Comparison of ENCODE assay signal across 2 fruit fly cellular contexts in the genomic region with DNA sequence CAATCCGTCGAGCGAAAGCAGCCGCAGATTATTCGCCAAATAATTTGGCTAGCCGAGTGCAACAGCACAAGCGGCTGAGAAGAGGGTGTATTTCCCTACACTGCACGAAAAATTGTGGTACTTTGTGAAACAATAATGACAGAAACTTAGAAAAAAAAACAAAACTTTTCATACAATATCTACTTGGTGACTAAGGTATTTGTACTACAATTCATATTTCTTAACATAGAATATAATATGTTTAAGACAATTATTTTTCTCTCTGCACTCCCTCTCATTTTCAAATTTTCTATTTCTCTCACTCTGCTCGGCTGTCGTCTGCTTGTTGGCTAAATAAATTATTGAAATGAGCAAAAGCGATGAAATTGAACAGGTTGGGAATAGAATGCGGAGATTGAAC.
TF ChIP-seq lines count a peak whose summit lies in the region.

No protein-coding gene starts in this region.

TF ChIP-seq in whole organism, embryonic, 481 proteins besides CTCF, POLR2A, EP300 and RAD21 (continued from another document and continues in another):
- TF ChIP-seq Drgx (GFP tag; IDR thresholded peaks at IDR 0.05; lab: Robert Waterston, UW) (peak; percentile 86), CG10979 (tag; optimal IDR thresholded peaks at IDR 0.05; lab: Kevin White, UChicago) (peak; percentile 65), Hr78 (GFP tag; optimal IDR thresholded peaks at IDR 0.05; lab: Kevin White, UChicago) (no peak), Lhr (GFP tag; optimal IDR thresholded peaks at IDR 0.05; lab: Kevin White, UChicago) (no peak), nerfin-1 (tag; optimal IDR thresholded peaks at IDR 0.05; lab: Kevin White, UChicago) (no peak), CG2889 (GFP tag; IDR thresholded peaks at IDR 0.05; lab: Robert Waterston, UW) (no peak), Pdp1 (GFP tag; optimal IDR thresholded peaks at IDR 0.05; lab: Kevin White, UChicago) (peak in 1 of 2 experiments; percentile 17), bcd (GFP tag; optimal IDR thresholded peaks at IDR 0.05; lab: Kevin White, UChicago) (no peak), ara (GFP tag; IDR thresholded peaks at IDR 0.05; lab: Robert Waterston, UW) (0 out of 2 replicates have a peak, but pooled peaks have one; percentile 42), tio (GFP tag; optimal IDR thresholded peaks at IDR 0.05; lab: Kevin White, UChicago) (no peak), CG13424 (tag; optimal IDR thresholded peaks at IDR 0.05; lab: Kevin White, UChicago) (peak; percentile 10), Aef1 (GFP tag; IDR thresholded peaks at IDR 0.05; lab: Robert Waterston, UW) (no peak), Oli (tag; optimal IDR thresholded peaks at IDR 0.05; lab: Kevin White, UChicago) (peak; percentile 21), CG12391 (tag; optimal IDR thresholded peaks at IDR 0.05; lab: Kevin White, UChicago) (peak; percentile 14), CG13287 (GFP tag; IDR thresholded peaks at IDR 0.05; lab: Robert Waterston, UW; ENCODE audit: partially characterized antibody) (no peak), Xrp1 (GFP tag; IDR thresholded peaks at IDR 0.05; lab: Robert Waterston, UW) (0 out of 2 replicates have a peak, but pooled peaks have one; percentile 37), Neu2 (GFP tag; optimal IDR thresholded peaks at IDR 0.05; lab: Kevin White, UChicago; ENCODE audit: borderline replicate concordance) (no peak), Optix (GFP tag; IDR thresholded peaks at IDR 0.05; lab: Robert Waterston, UW) (no peak), CG6683 (GFP tag; optimal IDR thresholded peaks at IDR 0.05; lab: Kevin White, UChicago) (no peak), Rx (GFP tag; IDR thresholded peaks at IDR 0.05; lab: Robert Waterston, UW) (no peak), ap (GFP tag; IDR thresholded peaks at IDR 0.05; lab: Robert Waterston, UW) (no peak), org-1 (GFP tag; optimal IDR thresholded peaks at IDR 0.05; lab: Kevin White, UChicago) (no peak), NK7.1 (GFP tag; optimal IDR thresholded peaks at IDR 0.05; lab: Kevin White, UChicago) (no peak), CG4282 (GFP tag; optimal IDR thresholded peaks at IDR 0.05; lab: Kevin White, UChicago) (no peak), D19A (tag; optimal IDR thresholded peaks at IDR 0.05; lab: Kevin White, UChicago) (no peak), CG7928 (GFP tag; optimal IDR thresholded peaks at IDR 0.05; lab: Kevin White, UChicago) (no peak), otp (GFP tag; IDR thresholded peaks at IDR 0.05; lab: Robert Waterston, UW) (0 out of 3 replicates have a peak, but pooled peaks have one; percentile 15), zfh1 (GFP tag; IDR thresholded peaks at IDR 0.05; lab: Robert Waterston, UW) (0 out of 3 replicates have a peak, but pooled peaks have one; percentile 18), CG14014 (GFP tag; IDR thresholded peaks at IDR 0.05; lab: Robert Waterston, UW) (no peak), ci (GFP tag; IDR thresholded peaks at IDR 0.05; lab: Robert Waterston, UW) (0 out of 3 replicates have a peak, but pooled peaks have one; percentile 18), unpg (GFP tag; optimal IDR thresholded peaks at IDR 0.05; lab: Kevin White, UChicago) (peak; percentile 21), repo (GFP tag; optimal IDR thresholded peaks at IDR 0.05; lab: Kevin White, UChicago) (no peak), lov (optimal IDR thresholded peaks at IDR 0.05; lab: Kevin White, UChicago) (no peak), lov (GFP tag; IDR thresholded peaks at IDR 0.05; lab: Robert Waterston, UW) (no peak), CG8281 (tag; optimal IDR thresholded peaks at IDR 0.05; lab: Kevin White, UChicago) (no peak), CG16863 (GFP tag; optimal IDR thresholded peaks at IDR 0.05; lab: Kevin White, UChicago) (peak; percentile 4), Camta (GFP tag; optimal IDR thresholded peaks at IDR 0.05; lab: Kevin White, UChicago) (no peak), vvl (GFP tag; IDR thresholded peaks at IDR 0.05; lab: Robert Waterston, UW) (peak; percentile 45; the same call in 1 of the 2 replicates), pnt (GFP tag; optimal IDR thresholded peaks at IDR 0.05; lab: Kevin White, UChicago) (no peak), CG33213 (GFP tag; optimal IDR thresholded peaks at IDR 0.05; lab: Kevin White, UChicago) (no peak), gcm (GFP tag; optimal IDR thresholded peaks at IDR 0.05; lab: Kevin White, UChicago) (no peak), chn (GFP tag; optimal IDR thresholded peaks at IDR 0.05; lab: Kevin White, UChicago) (no peak), cas (GFP tag; IDR thresholded peaks at IDR 0.05; lab: Robert Waterston, UW) (no peak), CG4730 (GFP tag; IDR thresholded peaks at IDR 0.05; lab: Robert Waterston, UW) (no peak), pros (GFP tag; optimal IDR thresholded peaks at IDR 0.05; lab: Kevin White, UChicago) (no peak), CG1602 (GFP tag; optimal IDR thresholded peaks at IDR 0.05; lab: Kevin White, UChicago) (no peak), CG17359 (tag; optimal IDR thresholded peaks at IDR 0.05; lab: Kevin White, UChicago) (peak; percentile 20), sens (GFP tag; lab: Kevin White, UChicago) (peak; percentile 77), CG7839 (tag; optimal IDR thresholded peaks at IDR 0.05; lab: Kevin White, UChicago) (peak; percentile 66), nerfin-2 (GFP tag; IDR thresholded peaks at IDR 0.05; lab: Robert Waterston, UW; ENCODE audit: partially characterized antibody) (no peak), pfk (GFP tag; optimal IDR thresholded peaks at IDR 0.05; lab: Kevin White, UChicago) (no peak), Hr51 (GFP tag; optimal IDR thresholded peaks at IDR 0.05; lab: Kevin White, UChicago) (peak in 1 of 2 experiments; percentile 5), gem (tag; optimal IDR thresholded peaks at IDR 0.05; lab: Kevin White, UChicago) (peak; percentile 54), CG31224 (GFP tag; IDR thresholded peaks at IDR 0.05; lab: Robert Waterston, UW) (0 out of 2 replicates have a peak, but pooled peaks have one; percentile 7), Blimp-1 (GFP tag; optimal IDR thresholded peaks at IDR 0.05; lab: Kevin White, UChicago) (peak; percentile 73), Scr (GFP tag; IDR thresholded peaks at IDR 0.05; lab: Robert Waterston, UW; ENCODE audit: partially characterized antibody) (no peak), sob (GFP tag; IDR thresholded peaks at IDR 0.05; lab: Robert Waterston, UW) (no peak), sd (tag; optimal IDR thresholded peaks at IDR 0.05; lab: Kevin White, UChicago) (no peak), CG32772 (GFP tag; IDR thresholded peaks at IDR 0.05; lab: Robert Waterston, UW) (peak; percentile 27; the same call in 1 of the 2 replicates), Hey (tag; optimal IDR thresholded peaks at IDR 0.05; lab: Kevin White, UChicago) (no peak), CG10321 (GFP tag; IDR thresholded peaks at IDR 0.05; lab: Robert Waterston, UW) (no peak), CG17361 (GFP tag; IDR thresholded peaks at IDR 0.05; lab: Robert Waterston, UW) (0 out of 3 replicates have a peak, but pooled peaks have one; percentile 16), run (tag; optimal IDR thresholded peaks at IDR 0.05; lab: Kevin White, UChicago) (no peak)

TF ChIP-seq in whole organism, prepupa, 60 proteins besides CTCF, POLR2A, EP300 and RAD21 (continued from another document):
- TF ChIP-seq CG16779 (tag; optimal IDR thresholded peaks at IDR 0.05; lab: Kevin White, UChicago) (no peak), CG3919 (GFP tag; optimal IDR thresholded peaks at IDR 0.05; lab: Kevin White, UChicago) (peak; percentile 55), CG8119 (GFP tag; IDR thresholded peaks at IDR 0.05; lab: Robert Waterston, UW) (peak; percentile 81), CG4318 (GFP tag; optimal IDR thresholded peaks at IDR 0.05; lab: Kevin White, UChicago) (peak; percentile 33), OdsH (GFP tag; optimal IDR thresholded peaks at IDR 0.05; lab: Kevin White, UChicago) (peak; percentile 50), Eip75B (GFP tag; optimal IDR thresholded peaks at IDR 0.05; lab: Kevin White, UChicago) (no peak), fd85E (GFP tag; optimal IDR thresholded peaks at IDR 0.05; lab: Kevin White, UChicago) (no peak), CG32006 (GFP tag; optimal IDR thresholded peaks at IDR 0.05; lab: Kevin White, UChicago) (peak; percentile 77), ss (GFP tag; optimal IDR thresholded peaks at IDR 0.05; lab: Kevin White, UChicago) (no peak), dsx (GFP tag; optimal IDR thresholded peaks at IDR 0.05; lab: Kevin White, UChicago; ENCODE audit: poor library complexity, severe bottlenecking) (no peak), svp (GFP tag; lab: Kevin White, UChicago) (peak; percentile 20), CG11762 (GFP tag; optimal IDR thresholded peaks at IDR 0.05; lab: Kevin White, UChicago; ENCODE audit: insufficient read depth) (no peak), CG31627 (GFP tag; optimal IDR thresholded peaks at IDR 0.05; lab: Kevin White, UChicago) (no peak), dac (GFP tag; optimal IDR thresholded peaks at IDR 0.05; lab: Kevin White, UChicago) (peak; percentile 29), fd59A (GFP tag; optimal IDR thresholded peaks at IDR 0.05; lab: Kevin White, UChicago) (no peak), Eip78C (GFP tag; lab: Kevin White, UChicago) (peak; percentile 62), acj6 (GFP tag; optimal IDR thresholded peaks at IDR 0.05; lab: Kevin White, UChicago) (peak; percentile 26), CG11294 (GFP tag; IDR thresholded peaks at IDR 0.05; lab: Robert Waterston, UW) (peak; percentile 77), CG6792 (GFP tag; optimal IDR thresholded peaks at IDR 0.05; lab: Kevin White, UChicago) (no peak), CG10669 (GFP tag; optimal IDR thresholded peaks at IDR 0.05; lab: Kevin White, UChicago) (no peak), CG6854 (GFP tag; optimal IDR thresholded peaks at IDR 0.05; lab: Kevin White, UChicago) (no peak), vri (GFP tag; optimal IDR thresholded peaks at IDR 0.05; lab: Kevin White, UChicago) (no peak), CG11902 (GFP tag; optimal IDR thresholded peaks at IDR 0.05; lab: Kevin White, UChicago) (no peak), topi (GFP tag; optimal IDR thresholded peaks at IDR 0.05; lab: Kevin White, UChicago) (peak; percentile 2), salr (GFP tag; optimal IDR thresholded peaks at IDR 0.05; lab: Kevin White, UChicago) (peak in 1 of 2 experiments; percentile 35), Sox14 (GFP tag; optimal IDR thresholded peaks at IDR 0.05; lab: Kevin White, UChicago) (peak; percentile 35), CG10631 (GFP tag; optimal IDR thresholded peaks at IDR 0.05; lab: Kevin White, UChicago) (no peak), CG9139 (GFP tag; optimal IDR thresholded peaks at IDR 0.05; lab: Kevin White, UChicago) (no peak), Hr4 (GFP tag; optimal IDR thresholded peaks at IDR 0.05; lab: Kevin White, UChicago) (peak; percentile 80), lz (GFP tag; optimal IDR thresholded peaks at IDR 0.05; lab: Kevin White, UChicago) (no peak), Blimp-1 (GFP tag; optimal IDR thresholded peaks at IDR 0.05; lab: Kevin White, UChicago) (no peak), CG8632 (GFP tag; optimal IDR thresholded peaks at IDR 0.05; lab: Kevin White, UChicago) (no peak), Gug (GFP tag; IDR thresholded peaks at IDR 0.05; lab: Robert Waterston, UW) (peak; percentile 77), Smox (GFP tag; optimal IDR thresholded peaks at IDR 0.05; lab: Kevin White, UChicago) (no peak)
